Fruit fly (Drosophila melanogaster): ENCODE data around the gene Pi4KIIIalpha.

DNA sequence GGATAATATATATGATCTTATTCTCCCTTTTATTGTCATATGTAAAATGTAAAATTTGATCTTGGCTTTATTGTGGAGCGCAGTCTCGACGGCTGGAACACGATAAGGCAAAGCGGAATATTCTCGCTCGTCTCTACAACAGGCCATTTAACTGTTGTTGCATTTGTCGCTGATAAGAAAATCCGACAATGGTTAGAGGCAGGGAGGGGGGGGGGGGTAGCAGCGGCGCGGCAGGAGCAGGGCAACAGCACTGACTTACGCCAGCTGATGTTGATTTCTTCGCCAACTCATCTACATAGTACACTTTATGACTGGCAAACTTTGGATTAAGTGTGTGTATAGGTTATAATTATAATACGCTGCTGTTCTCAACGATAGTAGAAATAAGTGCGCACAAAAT is 37.2 kb downstream of the Pi4KIIIalpha start:
- no peak for TF ChIP-seq pan (optimal IDR thresholded peaks at IDR 0.05)
- no peak for TF ChIP-seq Dll (optimal IDR thresholded peaks at IDR 0.05)
- TF ChIP-seq psq (optimal IDR thresholded peaks at IDR 0.05) = no peak
- TF ChIP-seq CG8478 (optimal IDR thresholded peaks at IDR 0.05) = no peak
- TF ChIP-seq usp (GFP tag; optimal IDR thresholded peaks at IDR 0.05) = no peak
- TF ChIP-seq EcR (GFP tag; optimal IDR thresholded peaks at IDR 0.05) = no peak

Measured in whole organism.